Worm (Caenorhabditis elegans) whole organism, young adult: Measurements from ENCODE around the gene R07E5.4.

Experiments used
- C06A6.2 ChIP-seq: fragments of 200-800 bp; sonication (Bioruptor generic); conservative IDR thresholded peaks from 2 replicates; pipeline ENCODE4 v1.3.6; 2022; ENCODE audit warnings: missing genetic modification characterization, missing compliant biosample characterization
- D2030.7 ChIP-seq: fragments of 200-800 bp; sonication (Bioruptor generic); IDR thresholded peaks from 2 replicates; pipeline ENCODE4 v1.3.6; 2022; ENCODE audit warnings: missing genetic modification reagents, missing genetic modification characterization, missing compliant biosample characterization
- F23B12.7 ChIP-seq: sonication (generic microtip); optimal IDR thresholded peaks from 2 replicates; lab custom pipeline; 2017; ENCODE audit warnings: missing genetic modification characterization, mild to moderate bottlenecking, missing compliant biosample characterization, antibody characterized with exemption, moderate library complexity; ENCODE audit not compliant: insufficient read depth
- F33H1.4 ChIP-seq: fragments of 200-800 bp; sonication (Bioruptor generic); IDR thresholded peaks from 2 replicates; pipeline ENCODE4 v1.3.6; 2022; ENCODE audit warnings: missing genetic modification reagents, missing genetic modification characterization, missing compliant biosample characterization
- F49E8.2 ChIP-seq: sonication (generic microtip); optimal IDR thresholded peaks from 3 replicates; lab custom pipeline; 2017; ENCODE audit warnings: missing genetic modification characterization, mild to moderate bottlenecking, missing compliant biosample characterization, antibody characterized with exemption, moderate library complexity; ENCODE audit not compliant: insufficient read depth
- K12H6.12 ChIP-seq: fragments of 200-800 bp; sonication (Bioruptor generic); optimal IDR thresholded peaks from 2 replicates; lab custom pipeline; 2018; ENCODE audit warnings: mild to moderate bottlenecking, missing genetic modification characterization, missing compliant biosample characterization
- T07F8.4 ChIP-seq: sonication (generic microtip); optimal IDR thresholded peaks from 2 replicates; lab custom pipeline; 2016; ENCODE audit warnings: mild to moderate bottlenecking, missing genetic modification characterization, moderate library complexity, missing compliant biosample characterization
- Y53F4B.3 ChIP-seq: fragments of 200-800 bp; sonication (Bioruptor generic); IDR thresholded peaks from 2 replicates; pipeline ENCODE4 v1.3.6; 2022; ENCODE audit warnings: missing genetic modification reagents, missing genetic modification characterization, missing compliant biosample characterization
- Y56A3A.18 ChIP-seq: fragments of 200-800 bp; sonication (Bioruptor generic); IDR thresholded peaks from 2 replicates; pipeline ENCODE4 v1.3.6; 2022; ENCODE audit warnings: missing genetic modification reagents, missing genetic modification characterization, missing compliant biosample characterization
- Y95B8A.8 ChIP-seq: fragments of 200-800 bp; sonication (Bioruptor generic); IDR thresholded peaks from 2 replicates; pipeline ENCODE4 v1.3.6; 2022; ENCODE audit warnings: missing genetic modification reagents, missing genetic modification characterization, missing compliant biosample characterization
- atf-7 ChIP-seq: sonication (generic microtip); optimal IDR thresholded peaks from 2 replicates; lab custom pipeline; 2017; ENCODE audit warnings: mild to moderate bottlenecking, missing genetic modification characterization, missing compliant biosample characterization
- ceh-91 ChIP-seq: fragments of 200-800 bp; sonication (Bioruptor generic); IDR thresholded peaks from 2 replicates; pipeline ENCODE4 v1.3.6; 2022; ENCODE audit warnings: missing genetic modification reagents, missing genetic modification characterization, missing compliant biosample characterization
- chd-7 ChIP-seq: sonication (generic microtip); optimal IDR thresholded peaks from 2 replicates; lab custom pipeline; 2016; ENCODE audit warnings: mild to moderate bottlenecking, missing genetic modification characterization, moderate library complexity, missing compliant biosample characterization
- die-1 ChIP-seq: sonication (generic microtip); optimal IDR thresholded peaks from 2 replicates; lab custom pipeline; 2016; ENCODE audit warnings: missing genotype, mild to moderate bottlenecking, missing genetic modification characterization, missing compliant biosample characterization
- dox-1 ChIP-seq: fragments of 200-800 bp; sonication (Bioruptor generic); IDR thresholded peaks from 2 replicates; pipeline ENCODE4 v1.3.6; 2022; ENCODE audit warnings: missing genetic modification reagents, missing genetic modification characterization, missing compliant biosample characterization
- dpff-1 ChIP-seq: sonication (generic microtip); optimal IDR thresholded peaks from 2 replicates; lab custom pipeline; 2017; ENCODE audit warnings: mild to moderate bottlenecking, missing genetic modification characterization, missing compliant biosample characterization
- dpl-1 ChIP-seq: fragments of 150-350 bp; optimal IDR thresholded peaks from 2 replicates; lab custom pipeline; 2014; ENCODE audit warnings: missing biosample characterization, missing genetic modification reagents, missing genetic modification characterization
- efl-1 ChIP-seq: fragments of 150-350 bp; optimal IDR thresholded peaks from 2 replicates; lab custom pipeline; 2014; ENCODE audit warnings: missing biosample characterization, missing genetic modification reagents, missing genetic modification characterization
- ets-4 ChIP-seq: fragments of 200-800 bp; sonication (Bioruptor generic); optimal IDR thresholded peaks from 2 replicates; lab custom pipeline; 2018; ENCODE audit warnings: mild to moderate bottlenecking, missing genetic modification characterization, missing compliant biosample characterization
- gei-17 ChIP-seq: fragments of 200-800 bp; sonication (Bioruptor generic); optimal IDR thresholded peaks from 2 replicates; lab custom pipeline; 2018; ENCODE audit warnings: mild to moderate bottlenecking, missing genetic modification characterization, missing compliant biosample characterization
- him-1 ChIP-seq: sonication (generic microtip); optimal IDR thresholded peaks from 2 replicates; lab custom pipeline; 2016; ENCODE audit warnings: missing genotype, missing genetic modification reagents, missing genetic modification characterization, missing compliant biosample characterization
- hlh-26 ChIP-seq: fragments of 200-800 bp; sonication (Bioruptor generic); conservative IDR thresholded peaks from 2 replicates; pipeline ENCODE4 v1.3.6; 2022; ENCODE audit warnings: missing genetic modification reagents, missing genetic modification characterization, missing compliant biosample characterization
- hmg-1.2 ChIP-seq: fragments of 200-800 bp; sonication (Bioruptor generic); IDR thresholded peaks from 2 replicates; pipeline ENCODE4 v1.3.6; 2022; ENCODE audit warnings: missing genetic modification reagents, missing genetic modification characterization, missing compliant biosample characterization
- hmg-20 ChIP-seq: fragments of 200-800 bp; sonication (Bioruptor generic); IDR thresholded peaks from 2 replicates; pipeline ENCODE4 v1.3.6; 2022; ENCODE audit warnings: missing genetic modification reagents, missing genetic modification characterization, missing compliant biosample characterization
- hrde-1 ChIP-seq: sonication (generic microtip); optimal IDR thresholded peaks from 2 replicates; lab custom pipeline; 2016; ENCODE audit warnings: missing genetic modification characterization, mild to moderate bottlenecking, missing compliant biosample characterization, moderate library complexity, missing genotype, missing genetic modification reagents, borderline replicate concordance
- lin-35 ChIP-seq, 3 experiments: fragments of 150-350 bp in 2 of 3; sonication (generic microtip) in 1 of 3; optimal IDR thresholded peaks; 2 replicates each; lab custom pipeline; 2014 to 2018; ENCODE audit warnings: missing biosample characterization in 3 of 3, missing genetic modification characterization in 3 of 3, missing genetic modification reagents in 3 of 3
- lin-54 ChIP-seq: fragments of 200-800 bp; sonication (Bioruptor generic); optimal IDR thresholded peaks from 2 replicates; lab custom pipeline; 2018; ENCODE audit warnings: mild to moderate bottlenecking, missing genetic modification characterization, missing compliant biosample characterization
- lsl-1 ChIP-seq: fragments of 200-800 bp; sonication (Bioruptor generic); optimal IDR thresholded peaks from 2 replicates; lab custom pipeline; 2018; ENCODE audit warnings: mild to moderate bottlenecking, missing genetic modification characterization, moderate library complexity, missing compliant biosample characterization
- madf-6 ChIP-seq: fragments of 200-800 bp; sonication (Bioruptor generic); IDR thresholded peaks from 2 replicates; pipeline ENCODE4 v1.3.6; 2022; ENCODE audit warnings: missing genetic modification reagents, missing genetic modification characterization, missing compliant biosample characterization
- madf-8 ChIP-seq: fragments of 200-800 bp; sonication (Bioruptor generic); conservative IDR thresholded peaks from 2 replicates; pipeline ENCODE4 v1.3.6; 2022; ENCODE audit warnings: missing genetic modification reagents, missing genetic modification characterization, missing compliant biosample characterization
- mxl-1 ChIP-seq: sonication (generic microtip); optimal IDR thresholded peaks from 2 replicates; lab custom pipeline; 2016; ENCODE audit warnings: missing genetic modification characterization, missing compliant biosample characterization
- pha-4 ChIP-seq: fragments of 150-350 bp; sonication (generic microtip); optimal IDR thresholded peaks from 2 replicates; lab custom pipeline; 2014; ENCODE audit warnings: missing biosample characterization, missing genetic modification reagents, missing genetic modification characterization
- rcor-1 ChIP-seq: fragments of 200-800 bp; sonication (Bioruptor generic); IDR thresholded peaks from 2 replicates; pipeline ENCODE4 v1.3.6; 2022; ENCODE audit warnings: missing genetic modification reagents, missing genetic modification characterization, missing compliant biosample characterization
- rec-8 ChIP-seq, 2 experiments: sonication (generic microtip); optimal IDR thresholded peaks; 2 replicates each; lab custom pipeline; 2016; ENCODE audit warnings: mild to moderate bottlenecking in 2 of 2, missing genetic modification characterization in 2 of 2, missing genetic modification reagents in 2 of 2, missing genotype in 2 of 2, missing biosample characterization in 1 of 2, missing compliant biosample characterization in 1 of 2, moderate library complexity in 1 of 2
- rpc-1 ChIP-seq, 2 experiments: fragments of 150-350 bp in 1 of 2; sonication (generic microtip) in 1 of 2; optimal IDR thresholded peaks; 2 replicates each; lab custom pipeline; 2014 to 2018; ENCODE audit warnings: missing biosample characterization in 1 of 2, missing genetic modification characterization in 1 of 2, missing genetic modification reagents in 1 of 2, missing genotype in 1 of 2
- snpc-1.1 ChIP-seq: sonication (generic microtip); optimal IDR thresholded peaks from 2 replicates; lab custom pipeline; 2017; ENCODE audit warnings: missing genetic modification characterization, mild to moderate bottlenecking, missing compliant biosample characterization, antibody characterized with exemption, moderate library complexity, missing genotype, missing genetic modification reagents; ENCODE audit not compliant: insufficient read depth
- snpc-1.3 ChIP-seq: sonication (generic microtip); optimal IDR thresholded peaks from 2 replicates; lab custom pipeline; 2017; ENCODE audit warnings: missing genetic modification characterization, mild to moderate bottlenecking, missing compliant biosample characterization, antibody characterized with exemption, moderate library complexity, missing genotype, missing genetic modification reagents; ENCODE audit not compliant: insufficient read depth
- snpc-3.4 ChIP-seq: sonication (generic microtip); optimal IDR thresholded peaks from 2 replicates; lab custom pipeline; 2017; ENCODE audit warnings: missing genetic modification characterization, mild to moderate bottlenecking, missing compliant biosample characterization, antibody characterized with exemption, moderate library complexity, missing genotype, missing genetic modification reagents
- snpc-4 ChIP-seq, 5 experiments: fragments of 150-350 bp in 1 of 5; sonication (generic microtip) in 4 of 5; optimal IDR thresholded peaks; 2 replicates each; lab custom pipeline; 2014 to 2018; ENCODE audit warnings: missing genetic modification characterization in 5 of 5, missing biosample characterization in 3 of 5, antibody characterized with exemption in 2 of 5, mild to moderate bottlenecking in 2 of 5, missing compliant biosample characterization in 2 of 5, missing genotype in 2 of 5, moderate library complexity in 2 of 5, missing genetic modification reagents in 1 of 5
- tbp1 ChIP-seq: fragments of 200-800 bp; sonication (Bioruptor generic); optimal IDR thresholded peaks from 2 replicates; lab custom pipeline; 2018; ENCODE audit warnings: mild to moderate bottlenecking, missing genetic modification characterization, missing compliant biosample characterization
- tlf-1 ChIP-seq: fragments of 200-800 bp; sonication (Bioruptor generic); optimal IDR thresholded peaks from 2 replicates; lab custom pipeline; 2018; ENCODE audit warnings: mild to moderate bottlenecking, missing genetic modification characterization, missing compliant biosample characterization
- unc-130 ChIP-seq: sonication (generic microtip); optimal IDR thresholded peaks from 2 replicates; lab custom pipeline; 2016; ENCODE audit warnings: missing genetic modification reagents, missing genetic modification characterization, missing compliant biosample characterization
- xnd-1 ChIP-seq: sonication (generic microtip); optimal IDR thresholded peaks from 2 replicates; lab custom pipeline; 2016; ENCODE audit warnings: missing genotype, missing genetic modification reagents, missing genetic modification characterization, missing compliant biosample characterization

Gene R07E5.4

ce11 chrIII:4429402-4429801 lies 34.8 kb downstream of the R07E5.4 start, which contains the start of gene C28A5.6 (continued):
- no peak for TF ChIP-seq dpff-1 (tag; lab: Kevin White, UChicago)
- TF ChIP-seq hmg-20: no peak
- no peak for TF ChIP-seq T07F8.4 (tag; lab: Kevin White, UChicago)

DNA sequence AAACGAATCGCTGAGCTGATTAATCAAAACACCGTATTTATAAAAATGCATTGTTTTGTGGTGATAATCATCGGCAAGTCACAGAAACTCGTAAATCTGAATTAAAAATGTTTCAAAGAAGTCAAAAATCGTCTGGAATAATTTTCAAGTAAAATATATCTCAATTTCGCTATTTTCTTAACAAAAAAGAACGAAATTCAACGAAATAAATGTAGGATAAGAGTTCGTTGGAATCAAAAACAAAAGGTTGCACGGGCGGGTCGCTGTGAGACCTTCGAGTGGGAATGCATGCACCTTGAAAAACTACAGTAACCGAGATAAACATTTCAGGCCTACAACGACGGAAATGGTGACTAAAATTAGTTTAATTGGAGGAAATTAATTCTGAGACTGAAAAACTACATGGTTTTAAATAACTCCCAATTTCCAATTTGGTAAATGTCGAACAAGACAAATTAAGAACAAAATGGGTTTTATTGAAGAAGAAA lies 39.7 kb downstream of the R07E5.4 start, which contains the start of gene C28A5.1:
Gene C28A5.1, minus strand, starts transcription at position 51 of the 488 bp plus-strand sequence.
- peak; percentile 81 for TF ChIP-seq snpc-1.3 (tag; lab: Kevin White, UChicago)
- TF ChIP-seq rec-8 (tag; optimal IDR thresholded peaks at IDR 0.05; lab: Kevin White, UChicago): no peak
- peak; percentile 48 for TF ChIP-seq snpc-1.1 (tag; lab: Kevin White, UChicago)
- no peak for TF ChIP-seq Y53F4B.3 (GFP tag; lab: Robert Waterston, UW)
- TF ChIP-seq madf-8 (GFP tag; lab: Robert Waterston, UW): peak; percentile 96
- TF ChIP-seq hrde-1: peak; percentile 67
- no peak for TF ChIP-seq hmg-20
- TF ChIP-seq C06A6.2 (GFP tag; lab: Robert Waterston, UW): no peak
- peak; percentile 77 for TF ChIP-seq ceh-91 (GFP tag; lab: Robert Waterston, UW)
- TF ChIP-seq him-1 (tag; lab: Kevin White, UChicago): peak; percentile 86
- TF ChIP-seq Y95B8A.8: 0 out of 2 replicates have a peak, but pooled peaks have one; percentile 63
- peak; percentile 91 for TF ChIP-seq xnd-1 (tag; lab: Kevin White, UChicago)
- TF ChIP-seq chd-7 (tag; lab: Kevin White, UChicago): no peak
- peak; percentile 97 for TF ChIP-seq lsl-1
- TF ChIP-seq rcor-1 (GFP tag; lab: Robert Waterston, UW): peak; percentile 7; the same call in 1 of the 2 replicates
- TF ChIP-seq tlf-1 (GFP tag; lab: Kevin White, UChicago): peak; percentile 30
- TF ChIP-seq dpl-1 (GFP tag; lab: Kevin White, UChicago): peak; percentile 44
- 0 out of 2 replicates have a peak, but pooled peaks have one; percentile 25 for TF ChIP-seq Y56A3A.18 (GFP tag; lab: Robert Waterston, UW)
- no peak for TF ChIP-seq atf-7 (tag; lab: Kevin White, UChicago)
- TF ChIP-seq hlh-26 (GFP tag; lab: Robert Waterston, UW): no peak
- TF ChIP-seq dox-1 (GFP tag; lab: Robert Waterston, UW): peak; percentile 79
- TF ChIP-seq efl-1: peak; percentile 81
- TF ChIP-seq die-1 (tag; lab: Kevin White, UChicago): no peak
- no peak for TF ChIP-seq rpc-1 (optimal IDR thresholded peaks at IDR 0.05; lab: Kevin White, UChicago)
- TF ChIP-seq rpc-1 (tag; optimal IDR thresholded peaks at IDR 0.05; lab: Kevin White, UChicago): peak; percentile 13
- TF ChIP-seq D2030.7 (GFP tag; lab: Robert Waterston, UW): peak; percentile 91
- TF ChIP-seq F23B12.7 (tag; lab: Kevin White, UChicago): peak; percentile 65
- TF ChIP-seq snpc-3.4: peak; percentile 90
- TF ChIP-seq unc-130: peak; percentile 79
- no peak for TF ChIP-seq gei-17 (GFP tag; lab: Kevin White, UChicago)
- TF ChIP-seq madf-6 (GFP tag; lab: Robert Waterston, UW): peak; percentile 97
- peak; percentile 95 for TF ChIP-seq F33H1.4
- TF ChIP-seq lin-54 (GFP tag; lab: Kevin White, UChicago): peak; percentile 41
- TF ChIP-seq snpc-4 (GFP tag; optimal IDR thresholded peaks at IDR 0.05; lab: Kevin White, UChicago): peak; percentile 14
- peak in 2 of 4 experiments; percentile 14 to 34 for TF ChIP-seq snpc-4 (tag; optimal IDR thresholded peaks at IDR 0.05; lab: Kevin White, UChicago)
- TF ChIP-seq tbp1 (GFP tag; lab: Kevin White, UChicago): peak; percentile 39
- TF ChIP-seq lin-35 (GFP tag; optimal IDR thresholded peaks at IDR 0.05; lab: Kevin White, UChicago): peak in 1 of 3 experiments; percentile 41
- TF ChIP-seq K12H6.12 (tag; lab: Kevin White, UChicago): no peak
- TF ChIP-seq F49E8.2 (tag; lab: Kevin White, UChicago): peak; percentile 68
- TF ChIP-seq ets-4: no peak
- TF ChIP-seq pha-4 (tag; lab: Kevin White, UChicago): no peak
- TF ChIP-seq mxl-1 (tag; lab: Kevin White, UChicago): no peak
- peak; percentile 26; the same call in 1 of the 2 replicates for TF ChIP-seq hmg-1.2 (GFP tag; lab: Robert Waterston, UW)
- TF ChIP-seq, all 124 proteins: peak for 28
